Worm (Caenorhabditis elegans) whole organism, L4/young adult: ENCODE measurements around the gene cec-3.

ENCODE experiments used
- W03F9.2 ChIP-seq: fragments of 150-350 bp; optimal IDR thresholded peaks from 2 replicates; lab custom pipeline; 2014; ENCODE audit warnings: missing biosample characterization, missing genetic modification characterization
- him-1 ChIP-seq: sonication (generic microtip); optimal IDR thresholded peaks from 2 replicates; lab custom pipeline; 2016; ENCODE audit warnings: missing genotype, missing genetic modification reagents, missing genetic modification characterization, missing compliant biosample characterization

ce11 chrII:7812332-7812731 is 45.1 kb downstream of the cec-3 start:
- TF ChIP-seq him-1 (tag; lab: Kevin White, UChicago) (no peak), W03F9.2 (tag; lab: Kevin White, UChicago) (no peak)
